Worm (Caenorhabditis elegans) whole organism, young adult: ENCODE data around the gene R12B2.13.

ENCODE experiments used
- B0336.3 ChIP-seq: fragments of 200-800 bp; sonication (Bioruptor generic); IDR thresholded peaks from 2 replicates; pipeline ENCODE4 v1.3.6; 2022; ENCODE audit warnings: missing genetic modification characterization, missing compliant biosample characterization
- F10E7.11 ChIP-seq: sonication (generic microtip); optimal IDR thresholded peaks from 2 replicates; lab custom pipeline; 2017; ENCODE audit warnings: mild to moderate bottlenecking, missing genetic modification characterization, moderate library complexity, missing compliant biosample characterization
- F55B11.4 ChIP-seq: sonication (generic microtip); optimal IDR thresholded peaks from 2 replicates; lab custom pipeline; 2016; ENCODE audit warnings: missing compliant biosample characterization, missing genetic modification characterization, borderline replicate concordance; ENCODE audit not compliant: insufficient read depth
- bed-2 ChIP-seq: fragments of 200-800 bp; sonication (Bioruptor generic); IDR thresholded peaks from 2 replicates; pipeline ENCODE4 v1.3.6; 2022; ENCODE audit warnings: missing genetic modification reagents, missing genetic modification characterization, missing compliant biosample characterization
- egl-18 ChIP-seq: fragments of 200-800 bp; sonication (Bioruptor generic); IDR thresholded peaks from 2 replicates; pipeline ENCODE4 v1.3.6; 2022; ENCODE audit warnings: missing genetic modification reagents, missing genetic modification characterization, missing compliant biosample characterization
- hmg-1.2 ChIP-seq: fragments of 200-800 bp; sonication (Bioruptor generic); IDR thresholded peaks from 2 replicates; pipeline ENCODE4 v1.3.6; 2022; ENCODE audit warnings: missing genetic modification reagents, missing genetic modification characterization, missing compliant biosample characterization
- nfyb-1 ChIP-seq: fragments of 200-800 bp; sonication (Bioruptor generic); IDR thresholded peaks from 2 replicates; pipeline ENCODE4 v1.3.6; 2022; ENCODE audit warnings: missing genetic modification reagents, missing genetic modification characterization, missing compliant biosample characterization
- repo-1 ChIP-seq: sonication (generic microtip); optimal IDR thresholded peaks from 2 replicates; lab custom pipeline; 2017; ENCODE audit warnings: mild to moderate bottlenecking, missing genetic modification characterization, missing compliant biosample characterization

DNA sequence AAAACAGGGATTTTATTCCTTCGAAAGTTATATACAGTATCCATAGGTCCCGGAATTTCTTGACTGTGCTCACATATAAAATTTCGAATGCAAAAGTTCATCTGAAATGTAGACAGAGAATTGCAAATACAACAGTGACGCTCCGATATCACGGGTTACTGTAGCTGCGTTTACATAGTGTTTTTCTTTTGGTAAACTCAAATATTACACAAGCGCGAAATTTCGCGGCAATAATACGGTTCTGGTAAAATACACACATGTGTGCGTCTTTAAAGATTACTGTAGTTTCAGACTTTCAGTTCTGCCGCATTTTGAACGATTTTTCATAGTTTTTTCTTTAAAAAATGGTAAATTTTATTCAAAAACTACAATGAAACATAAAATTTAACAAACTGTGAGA, 42.7 kb downstream of the R12B2.13 start, which contains the start of gene rev-3:
- TF ChIP-seq F55B11.4 (tag; lab: Kevin White, UChicago) = no peak
- TF ChIP-seq B0336.3 (GFP tag; lab: Robert Waterston, UW) = no peak
- TF ChIP-seq bed-2 (GFP tag; lab: Robert Waterston, UW) = no peak
- TF ChIP-seq repo-1 (tag; lab: Kevin White, UChicago) = no peak
- TF ChIP-seq hmg-1.2 (GFP tag; lab: Robert Waterston, UW) = no peak
- TF ChIP-seq F10E7.11 = no peak
- no peak for TF ChIP-seq nfyb-1 (GFP tag; lab: Robert Waterston, UW)
- TF ChIP-seq egl-18 (GFP tag; lab: Robert Waterston, UW) = no peak
